Fruit fly (Drosophila melanogaster): ENCODE results near the gene CG7202.

Gene CG7202

dm6 chr3L:21483837-21484236, 8.7 kb downstream of the CG7202 start (continued):
- TF ChIP-seq PHDP (tag; optimal IDR thresholded peaks at IDR 0.05) = peak; percentile 25
- no peak for TF ChIP-seq jing (GFP tag; optimal IDR thresholded peaks at IDR 0.05)
- TF ChIP-seq CG17802 (tag; optimal IDR thresholded peaks at IDR 0.05) = no peak
- TF ChIP-seq cad (GFP tag; optimal IDR thresholded peaks at IDR 0.05) = no peak
- no peak for TF ChIP-seq ab (GFP tag; optimal IDR thresholded peaks at IDR 0.05)
- peak in 1 of 2 experiments; percentile 35 for TF ChIP-seq eve (GFP tag; optimal IDR thresholded peaks at IDR 0.05)
- TF ChIP-seq Max (GFP tag; optimal IDR thresholded peaks at IDR 0.05) = no peak
- no peak for TF ChIP-seq CG6854 (GFP tag; optimal IDR thresholded peaks at IDR 0.05)
- TF ChIP-seq CG1603 (tag; optimal IDR thresholded peaks at IDR 0.05) = peak; percentile 63
- TF ChIP-seq Antp (GFP tag; optimal IDR thresholded peaks at IDR 0.05) = no peak
- no peak for TF ChIP-seq CG15269 (tag; optimal IDR thresholded peaks at IDR 0.05)
- no peak for TF ChIP-seq Trl (optimal IDR thresholded peaks at IDR 0.05)
- peak; percentile 9 for TF ChIP-seq Trl (GFP tag; optimal IDR thresholded peaks at IDR 0.05)
- TF ChIP-seq ems (GFP tag; optimal IDR thresholded peaks at IDR 0.05) = no peak
- no peak for TF ChIP-seq CG4707 (GFP tag; optimal IDR thresholded peaks at IDR 0.05)
- no peak for TF ChIP-seq HHEX (GFP tag; optimal IDR thresholded peaks at IDR 0.05)
- TF ChIP-seq CG11695 (GFP tag; IDR thresholded peaks at IDR 0.05) = no peak
- TF ChIP-seq B-H2 (GFP tag; optimal IDR thresholded peaks at IDR 0.05) = peak; percentile 50
- no peak for TF ChIP-seq CG1647 (GFP tag; optimal IDR thresholded peaks at IDR 0.05)
- TF ChIP-seq CG30020 (tag; optimal IDR thresholded peaks at IDR 0.05) = no peak
- TF ChIP-seq Camta (GFP tag; optimal IDR thresholded peaks at IDR 0.05) = no peak
- TF ChIP-seq gem (tag; optimal IDR thresholded peaks at IDR 0.05) = peak; percentile 36
- no peak for TF ChIP-seq scrt (GFP tag; optimal IDR thresholded peaks at IDR 0.05)
- no peak for TF ChIP-seq CG12155 (GFP tag; optimal IDR thresholded peaks at IDR 0.05)
- no peak for TF ChIP-seq grn (GFP tag; optimal IDR thresholded peaks at IDR 0.05)
- no peak for TF ChIP-seq CG16779 (GFP tag; IDR thresholded peaks at IDR 0.05)
- TF ChIP-seq CG12744 (GFP tag; optimal IDR thresholded peaks at IDR 0.05) = peak; percentile 1
- TF ChIP-seq ssp (GFP tag; IDR thresholded peaks at IDR 0.05) = no peak
- no peak for TF ChIP-seq HLHmδ (GFP tag; optimal IDR thresholded peaks at IDR 0.05)
- no peak for TF ChIP-seq Ada2b (GFP tag; IDR thresholded peaks at IDR 0.05)
- no peak for TF ChIP-seq Opbp (GFP tag; IDR thresholded peaks at IDR 0.05; ENCODE audit: partially characterized antibody)
- TF ChIP-seq CG10431 (GFP tag; optimal IDR thresholded peaks at IDR 0.05) = peak; percentile 94
- no peak for TF ChIP-seq chm (GFP tag; IDR thresholded peaks at IDR 0.05)
- TF ChIP-seq Atf3 (GFP tag; optimal IDR thresholded peaks at IDR 0.05) = no peak
- peak; percentile 43 for TF ChIP-seq CHES-1-like (GFP tag; optimal IDR thresholded peaks at IDR 0.05)
- 0 out of 2 replicates have a peak, but pooled peaks have one; percentile 46 for TF ChIP-seq CG42726 (GFP tag; IDR thresholded peaks at IDR 0.05; ENCODE audit: partially characterized antibody)
- peak; percentile 50 to 98 for TF ChIP-seq insv (GFP tag; optimal IDR thresholded peaks at IDR 0.05)
- TF ChIP-seq ap (GFP tag; IDR thresholded peaks at IDR 0.05) = no peak
- no peak for TF ChIP-seq prd (optimal IDR thresholded peaks at IDR 0.05)
- TF ChIP-seq prd (GFP tag; IDR thresholded peaks at IDR 0.05) = no peak
- TF ChIP-seq psq (GFP tag; optimal IDR thresholded peaks at IDR 0.05) = no peak
- TF ChIP-seq CG15696 (tag; optimal IDR thresholded peaks at IDR 0.05) = peak; percentile 62
- TF ChIP-seq CG15479 (GFP tag; optimal IDR thresholded peaks at IDR 0.05) = no peak
- no peak for TF ChIP-seq CG9215 (GFP tag; IDR thresholded peaks at IDR 0.05)
- TF ChIP-seq CG1024 (GFP tag; IDR thresholded peaks at IDR 0.05) = no peak
- no peak for TF ChIP-seq jigr1 (GFP tag; IDR thresholded peaks at IDR 0.05)
- TF ChIP-seq emc (GFP tag; optimal IDR thresholded peaks at IDR 0.05) = no peak
- TF ChIP-seq fru (optimal IDR thresholded peaks at IDR 0.05) = no peak
- no peak for TF ChIP-seq CG6654 (GFP tag; optimal IDR thresholded peaks at IDR 0.05)
- TF ChIP-seq slbo (GFP tag; IDR thresholded peaks at IDR 0.05) = peak; percentile 51; the same call in 1 of the 2 replicates
- TF ChIP-seq Blimp-1 (GFP tag; optimal IDR thresholded peaks at IDR 0.05) = no peak
- peak; percentile 16 for TF ChIP-seq CG12391 (tag; optimal IDR thresholded peaks at IDR 0.05)
- TF ChIP-seq MESR4 (GFP tag; optimal IDR thresholded peaks at IDR 0.05) = no peak
